Fruit fly (Drosophila melanogaster): ENCODE data around the gene mRpL14.

The mRpL14 gene

dm6 chrX:2317347-2317832 is 27.1 kb downstream of the mRpL14 start (continued):
- TF ChIP-seq Hr78 (GFP tag; optimal IDR thresholded peaks at IDR 0.05) (no peak), Sp1 (GFP tag; optimal IDR thresholded peaks at IDR 0.05) (peak; percentile 21), dsf (GFP tag; optimal IDR thresholded peaks at IDR 0.05; ENCODE audit: borderline replicate concordance) (no peak), Vsx2 (GFP tag; optimal IDR thresholded peaks at IDR 0.05; ENCODE audit: partially characterized antibody) (peak; percentile 95), tai (GFP tag; optimal IDR thresholded peaks at IDR 0.05) (no peak), Rel (GFP tag; optimal IDR thresholded peaks at IDR 0.05) (no peak), Rel (tag; optimal IDR thresholded peaks at IDR 0.05) (peak; percentile 84), fru (GFP tag; optimal IDR thresholded peaks at IDR 0.05) (peak; percentile 52)

- peak; percentile 44 for TF ChIP-seq h (GFP tag; optimal IDR thresholded peaks at IDR 0.05)
- TF ChIP-seq psq (GFP tag; optimal IDR thresholded peaks at IDR 0.05), result no peak
Measured at dm6 chrX:2308403-2308965, 36.0 kb downstream of the mRpL14 start.

dm6 chrX:2307564-2307963 is 36.9 kb downstream of the mRpL14 start:
- TF ChIP-seq dl (GFP tag; optimal IDR thresholded peaks at IDR 0.05; ENCODE audit: insufficient read depth in 1 of 2, partially characterized antibody in 2 of 2) (no peak), foxo (GFP tag; optimal IDR thresholded peaks at IDR 0.05) (peak in 1 of 2 experiments; percentile 17), h (GFP tag; optimal IDR thresholded peaks at IDR 0.05) (peak; percentile 21)

dm6 chrX:2306760-2307159 is 37.7 kb downstream of the mRpL14 start:
- TF ChIP-seq Jra (GFP tag; optimal IDR thresholded peaks at IDR 0.05), result no peak
- no peak for TF ChIP-seq ey (GFP tag; optimal IDR thresholded peaks at IDR 0.05)
- TF ChIP-seq dsf (GFP tag; optimal IDR thresholded peaks at IDR 0.05; ENCODE audit: borderline replicate concordance), result no peak
- TF ChIP-seq CrebA (GFP tag; optimal IDR thresholded peaks at IDR 0.05; ENCODE audit: borderline replicate concordance), result no peak
- TF ChIP-seq Dfd (GFP tag; optimal IDR thresholded peaks at IDR 0.05), result no peak
- TF ChIP-seq h (GFP tag; optimal IDR thresholded peaks at IDR 0.05), result no peak
- TF ChIP-seq Sp1 (GFP tag; optimal IDR thresholded peaks at IDR 0.05), result no peak
- no peak for TF ChIP-seq brk (GFP tag; optimal IDR thresholded peaks at IDR 0.05)
- TF ChIP-seq OdsH (GFP tag; optimal IDR thresholded peaks at IDR 0.05), result no peak
- TF ChIP-seq Hr83 (GFP tag; optimal IDR thresholded peaks at IDR 0.05; ENCODE audit: poor library complexity, severe bottlenecking), result no peak
- TF ChIP-seq Dif (GFP tag; optimal IDR thresholded peaks at IDR 0.05; ENCODE audit: partially characterized antibody), result no peak
- no peak for TF ChIP-seq lola (GFP tag; optimal IDR thresholded peaks at IDR 0.05)
- TF ChIP-seq usp (GFP tag; optimal IDR thresholded peaks at IDR 0.05), result no peak
- no peak for TF ChIP-seq br (GFP tag; optimal IDR thresholded peaks at IDR 0.05)
- no peak for TF ChIP-seq psq (GFP tag; optimal IDR thresholded peaks at IDR 0.05)
- TF ChIP-seq fru (GFP tag; optimal IDR thresholded peaks at IDR 0.05), result no peak
- TF ChIP-seq Hr78 (GFP tag; optimal IDR thresholded peaks at IDR 0.05), result no peak
- TF ChIP-seq sv (GFP tag; optimal IDR thresholded peaks at IDR 0.05), result no peak

dm6 chrX:2306307-2306706 is 38.1 kb downstream of the mRpL14 start:
- no peak for TF ChIP-seq Dfd (GFP tag; optimal IDR thresholded peaks at IDR 0.05)
- TF ChIP-seq usp (GFP tag; optimal IDR thresholded peaks at IDR 0.05), result no peak
- peak; percentile 72 for TF ChIP-seq psq (GFP tag; optimal IDR thresholded peaks at IDR 0.05)
- no peak for TF ChIP-seq dl (GFP tag; optimal IDR thresholded peaks at IDR 0.05; ENCODE audit: insufficient read depth in 1 of 2, partially characterized antibody in 2 of 2)
- TF ChIP-seq foxo (GFP tag; optimal IDR thresholded peaks at IDR 0.05), result peak in 1 of 2 experiments; percentile 82
- no peak for TF ChIP-seq GATAd (GFP tag; optimal IDR thresholded peaks at IDR 0.05)
- TF ChIP-seq Hr78 (GFP tag; optimal IDR thresholded peaks at IDR 0.05), result no peak
- peak; percentile 45 for TF ChIP-seq CG9705 (GFP tag; optimal IDR thresholded peaks at IDR 0.05)
- TF ChIP-seq OdsH (GFP tag; optimal IDR thresholded peaks at IDR 0.05), result peak; percentile 78
- TF ChIP-seq Myc (optimal IDR thresholded peaks at IDR 0.05), result no peak
- TF ChIP-seq HLH106 (tag; optimal IDR thresholded peaks at IDR 0.05), result peak; percentile 83
- peak; percentile 80 for TF ChIP-seq h (GFP tag; optimal IDR thresholded peaks at IDR 0.05)
- peak; percentile 12 for TF ChIP-seq brk (GFP tag; optimal IDR thresholded peaks at IDR 0.05)
- TF ChIP-seq Hnf4 (GFP tag; optimal IDR thresholded peaks at IDR 0.05), result peak; percentile 63
- TF ChIP-seq Mio (GFP tag; optimal IDR thresholded peaks at IDR 0.05), result no peak
- TF ChIP-seq fru (GFP tag; optimal IDR thresholded peaks at IDR 0.05), result peak; percentile 91
- TF ChIP-seq Abd-B (GFP tag; optimal IDR thresholded peaks at IDR 0.05), result no peak
- TF ChIP-seq rgr (GFP tag; optimal IDR thresholded peaks at IDR 0.05), result peak; percentile 77
- no peak for TF ChIP-seq N (GFP tag; optimal IDR thresholded peaks at IDR 0.05)
- peak; percentile 80 for TF ChIP-seq dmrt93B (GFP tag; optimal IDR thresholded peaks at IDR 0.05)
- peak; percentile 88 for TF ChIP-seq ey (GFP tag; optimal IDR thresholded peaks at IDR 0.05)
- peak; percentile 77 for TF ChIP-seq br (GFP tag; optimal IDR thresholded peaks at IDR 0.05)
- TF ChIP-seq woc (GFP tag; optimal IDR thresholded peaks at IDR 0.05), result peak; percentile 77
- TF ChIP-seq dsf (GFP tag; optimal IDR thresholded peaks at IDR 0.05; ENCODE audit: borderline replicate concordance), result peak; percentile 18
- peak; percentile 27 for TF ChIP-seq sage (GFP tag; optimal IDR thresholded peaks at IDR 0.05)
- no peak for TF ChIP-seq pan (optimal IDR thresholded peaks at IDR 0.05)
- peak; percentile 24 for TF ChIP-seq CG32264 (GFP tag; optimal IDR thresholded peaks at IDR 0.05)
- TF ChIP-seq Dif (GFP tag; optimal IDR thresholded peaks at IDR 0.05; ENCODE audit: partially characterized antibody), result no peak
- peak; percentile 43 for TF ChIP-seq sv (GFP tag; optimal IDR thresholded peaks at IDR 0.05)
- peak; percentile 83 for TF ChIP-seq Sp1 (GFP tag; optimal IDR thresholded peaks at IDR 0.05)

Data from whole organism, wandering third instar larva.